Worm (Caenorhabditis elegans): ENCODE data around the gene tbc-6.

tbc-6 gene

ce11 chrII:6833781-6834339 is 14.1 kb upstream of the tbc-6 start (continued):
- TF ChIP-seq nhr-25 (tag; optimal IDR thresholded peaks at IDR 0.05; ENCODE audit: borderline replicate concordance, insufficient read depth) (peak; percentile 18), hlh-30 (tag; optimal IDR thresholded peaks at IDR 0.05; ENCODE audit: insufficient read depth) (peak; percentile 66), ceh-20 (GFP tag; IDR thresholded peaks at IDR 0.05) (no peak), gei-8 (GFP tag; optimal IDR thresholded peaks at IDR 0.05) (no peak), pqm-1 (tag; optimal IDR thresholded peaks at IDR 0.05) (no peak), hmg-1.1 (GFP tag; IDR thresholded peaks at IDR 0.05) (peak; percentile 43), dmd-8 (GFP tag; IDR thresholded peaks at IDR 0.05) (no peak), daf-16 (GFP tag; optimal IDR thresholded peaks at IDR 0.05) (no peak), daf-16 (tag; optimal IDR thresholded peaks at IDR 0.05) (peak; percentile 52), nhr-102 (tag; optimal IDR thresholded peaks at IDR 0.05) (no peak), nhr-48 (tag; optimal IDR thresholded peaks at IDR 0.05) (peak; percentile 33), dve-1 (tag; optimal IDR thresholded peaks at IDR 0.05; ENCODE audit: insufficient read depth) (peak; percentile 22), sdz-12 (GFP tag; optimal IDR thresholded peaks at IDR 0.05) (no peak), lin-1 (GFP tag; IDR thresholded peaks at IDR 0.05) (peak; percentile 61; the same call in 1 of the 2 replicates), mxl-3 (GFP tag; optimal IDR thresholded peaks at IDR 0.05) (peak; percentile 73), unc-39 (tag; optimal IDR thresholded peaks at IDR 0.05) (no peak), aha-1 (tag) (peak; percentile 97)

DNA sequence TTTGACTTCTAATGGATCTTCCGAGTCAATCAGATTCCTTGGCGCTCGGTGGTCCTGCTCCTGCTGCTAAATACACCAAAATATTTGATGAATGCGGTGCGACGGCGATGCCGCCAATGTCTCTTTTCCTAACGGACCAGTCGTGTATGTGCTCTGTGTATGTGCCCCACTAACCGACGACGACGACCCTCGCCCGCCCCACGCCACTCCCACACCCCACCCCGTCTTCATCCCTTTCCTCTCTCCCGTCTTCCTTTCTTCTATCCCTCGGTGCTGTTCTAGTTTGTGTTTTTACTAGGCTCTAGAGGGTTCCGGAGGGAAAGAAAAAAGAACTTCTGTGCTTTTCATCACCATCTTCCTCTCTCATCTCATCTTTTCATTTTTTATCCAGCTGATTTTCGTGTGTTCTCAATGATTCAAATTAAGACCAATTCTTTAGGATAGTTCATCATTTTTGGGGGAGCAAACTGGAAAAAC is 13.3 kb upstream of the tbc-6 start, which contains the start of gene egl-27:
TSS of gene egl-27 (plus strand) at position 427 of the 477 bp plus-strand sequence.
- TF ChIP-seq zfp-3 (GFP tag; conservative IDR thresholded peaks at IDR 0.05) (no peak), Y105C5A.15 (GFP tag; IDR thresholded peaks at IDR 0.05) (no peak), snpc-1.2 (GFP tag; IDR thresholded peaks at IDR 0.05) (no peak), nhr-28 (tag; optimal IDR thresholded peaks at IDR 0.05) (peak; percentile 21), nhr-77 (tag; optimal IDR thresholded peaks at IDR 0.05) (no peak), Y75B8A.6 (GFP tag; IDR thresholded peaks at IDR 0.05) (no peak), R02D3.7 (tag; optimal IDR thresholded peaks at IDR 0.05) (no peak), zag-1 (tag; optimal IDR thresholded peaks at IDR 0.05) (no peak), lsy-2 (tag; optimal IDR thresholded peaks at IDR 0.05) (no peak), hlh-11 (tag; optimal IDR thresholded peaks at IDR 0.05) (peak; percentile 39), hmg-1.1 (GFP tag; IDR thresholded peaks at IDR 0.05) (0 out of 2 replicates have a peak, but pooled peaks have one; percentile 44), F49E8.2 (tag; optimal IDR thresholded peaks at IDR 0.05; ENCODE audit: borderline replicate concordance) (no peak), F37D6.2 (tag; optimal IDR thresholded peaks at IDR 0.05) (no peak), ceh-20 (GFP tag; IDR thresholded peaks at IDR 0.05) (no peak), mxl-3 (GFP tag; optimal IDR thresholded peaks at IDR 0.05) (peak; percentile 16), nhr-11 (tag; optimal IDR thresholded peaks at IDR 0.05) (no peak), unc-130 (GFP tag; optimal IDR thresholded peaks at IDR 0.05) (no peak), mdt-29 (GFP tag; IDR thresholded peaks at IDR 0.05) (no peak), unc-62 (GFP tag; optimal IDR thresholded peaks at IDR 0.05 in 1 of 2) (peak in 1 of 2 experiments; percentile 52), unc-62 (tag; optimal IDR thresholded peaks at IDR 0.05) (no peak), ceh-44 (GFP tag; IDR thresholded peaks at IDR 0.05) (no peak), tra-1 (GFP tag; IDR thresholded peaks at IDR 0.05) (0 out of 2 replicates have a peak, but pooled peaks have one; percentile 42), unc-39 (tag; optimal IDR thresholded peaks at IDR 0.05) (no peak), egl-43 (GFP tag; IDR thresholded peaks at IDR 0.05) (peak; percentile 68), madf-9 (GFP tag; conservative IDR thresholded peaks at IDR 0.05) (no peak), ctbp-1 (GFP tag; IDR thresholded peaks at IDR 0.05) (no peak), sdz-12 (GFP tag; optimal IDR thresholded peaks at IDR 0.05) (no peak), lim-7 (GFP tag; IDR thresholded peaks at IDR 0.05) (0 out of 2 replicates have a peak, but pooled peaks have one; percentile 46), set-16 (GFP tag; IDR thresholded peaks at IDR 0.05) (peak; percentile 57), saeg-2 (GFP tag; IDR thresholded peaks at IDR 0.05) (no peak), rbr-2 (tag; optimal IDR thresholded peaks at IDR 0.05) (no peak), ZK337.2 (GFP tag; IDR thresholded peaks at IDR 0.05) (peak; percentile 20; the same call in 1 of the 2 replicates), spr-3 (GFP tag; optimal IDR thresholded peaks at IDR 0.05) (no peak)

All from whole organism, L4 larva.